Worm (Caenorhabditis elegans) whole organism, L1 larva: ENCODE data around the gene W08F4.7.
A peak's percentile ranks its signal among the peaks of the same experiment; 100 is the strongest.

Experiments used
- C04F5.9 ChIP-seq: sonication (generic microtip); optimal IDR thresholded peaks from 2 replicates; lab custom pipeline; 2016; ENCODE audit warnings: missing genetic modification characterization, missing compliant biosample characterization
- C16A3.4 ChIP-seq: fragments of 150-350 bp; optimal IDR thresholded peaks from 2 replicates; lab custom pipeline; 2014; ENCODE audit warnings: missing biosample characterization, missing genetic modification characterization
- blmp-1 ChIP-seq: fragments of 150-350 bp; optimal IDR thresholded peaks from 2 replicates; lab custom pipeline; 2014; ENCODE audit warnings: missing biosample characterization, missing genetic modification characterization
- ceh-8 ChIP-seq: fragments of 200-800 bp; sonication (Bioruptor generic); optimal IDR thresholded peaks from 2 replicates; lab custom pipeline; 2018; ENCODE audit warnings: mild to moderate bottlenecking, missing genetic modification characterization, moderate library complexity, missing compliant biosample characterization
- ceh-82 ChIP-seq, 3 experiments: fragments of 150-350 bp in 1 of 3; sonication (generic microtip) in 2 of 3; optimal IDR thresholded peaks; 2 replicates each; lab custom pipeline; 2014 to 2017; ENCODE audit warnings: missing biosample characterization in 3 of 3, missing genetic modification characterization in 3 of 3
- ceh-90 ChIP-seq: sonication (generic microtip); optimal IDR thresholded peaks from 2 replicates; lab custom pipeline; 2016; ENCODE audit warnings: missing genetic modification characterization, missing compliant biosample characterization
- dpl-1 ChIP-seq, 3 experiments: fragments of 150-350 bp in 2 of 3; sonication (generic microtip) in 1 of 3; optimal IDR thresholded peaks; 2 replicates each; lab custom pipeline; 2014 to 2017; ENCODE audit warnings: missing biosample characterization in 3 of 3, missing genetic modification characterization in 3 of 3, missing genetic modification reagents in 3 of 3
- dsc-1 ChIP-seq: sonication (generic microtip); optimal IDR thresholded peaks from 2 replicates; lab custom pipeline; 2016; ENCODE audit warnings: mild to moderate bottlenecking, missing genetic modification characterization, missing compliant biosample characterization
- efl-1 ChIP-seq, 4 experiments: fragments of 150-350 bp; optimal IDR thresholded peaks in 3 of 4; peaks in 1 of 4; 1 replicate in 1 of 4; 2 replicates in 3 of 4; lab custom pipeline; 2014; ENCODE audit warnings: missing biosample characterization in 2 of 4, missing genetic modification characterization in 2 of 4, missing genetic modification reagents in 2 of 4
- egl-13 ChIP-seq: sonication (generic microtip); optimal IDR thresholded peaks from 2 replicates; lab custom pipeline; 2016; ENCODE audit warnings: missing genotype, missing genetic modification reagents, missing genetic modification characterization, missing compliant biosample characterization
- elt-3 ChIP-seq, 6 experiments: fragments of 150-350 bp in 1 of 6; sonication (generic microtip); optimal IDR thresholded peaks; 2 replicates each; lab custom pipeline; 2017 to 2018; ENCODE audit warnings: missing biosample characterization in 6 of 6, missing genetic modification characterization in 6 of 6, inconsistent platforms in 1 of 6
- ets-5 ChIP-seq: fragments of 200-800 bp; sonication (Bioruptor generic); IDR thresholded peaks from 2 replicates; pipeline ENCODE4 v1.3.6; 2022; ENCODE audit warnings: missing genetic modification characterization, missing compliant biosample characterization
- fkh-10 ChIP-seq: sonication (generic microtip); optimal IDR thresholded peaks from 2 replicates; lab custom pipeline; 2017; ENCODE audit warnings: missing biosample characterization, missing genetic modification reagents, missing genetic modification characterization
- fkh-8 ChIP-seq: sonication (generic microtip); optimal IDR thresholded peaks from 2 replicates; lab custom pipeline; 2016; ENCODE audit warnings: mild to moderate bottlenecking, missing genetic modification characterization, missing compliant biosample characterization
- fos-1 ChIP-seq: fragments of 150-350 bp; optimal IDR thresholded peaks from 2 replicates; lab custom pipeline; 2014; ENCODE audit warnings: missing biosample characterization, missing genetic modification characterization
- hlh-4 ChIP-seq: sonication (generic microtip); optimal IDR thresholded peaks from 2 replicates; lab custom pipeline; 2016; ENCODE audit warnings: mild to moderate bottlenecking, missing genetic modification characterization, missing compliant biosample characterization
- irx-1 ChIP-seq: sonication (generic microtip); optimal IDR thresholded peaks from 2 replicates; lab custom pipeline; 2016; ENCODE audit warnings: missing genetic modification characterization, missing compliant biosample characterization
- jun-1 ChIP-seq: fragments of 150-350 bp; optimal IDR thresholded peaks from 2 replicates; lab custom pipeline; 2014; ENCODE audit warnings: missing biosample characterization, missing genetic modification reagents, missing genetic modification characterization
- lin-13 ChIP-seq: fragments of 150-350 bp; optimal IDR thresholded peaks from 2 replicates; lab custom pipeline; 2014; ENCODE audit warnings: missing biosample characterization, missing genetic modification reagents, missing genetic modification characterization
- lin-14 ChIP-seq: fragments of 200-800 bp; sonication (Bioruptor generic); optimal IDR thresholded peaks from 2 replicates; lab custom pipeline; 2018; ENCODE audit warnings: mild to moderate bottlenecking, missing genetic modification characterization, moderate library complexity, missing compliant biosample characterization
- lin-15B ChIP-seq: fragments of 150-350 bp; sonication (generic microtip); optimal IDR thresholded peaks from 3 replicates; lab custom pipeline; 2014; ENCODE audit warnings: missing biosample characterization, missing genetic modification characterization
- lin-35 ChIP-seq, 2 experiments: fragments of 150-350 bp; optimal IDR thresholded peaks; 2 replicates each; lab custom pipeline; 2014; ENCODE audit warnings: missing biosample characterization in 2 of 2, missing genetic modification characterization in 2 of 2, missing genetic modification reagents in 2 of 2
- lir-3 ChIP-seq: sonication (generic microtip); optimal IDR thresholded peaks from 2 replicates; lab custom pipeline; 2016; ENCODE audit warnings: mild to moderate bottlenecking, missing genetic modification characterization, moderate library complexity, missing compliant biosample characterization; ENCODE audit not compliant: poor library complexity
- mab-9 ChIP-seq: fragments of 200-800 bp; sonication (Bioruptor generic); IDR thresholded peaks from 2 replicates; pipeline ENCODE4 v1.3.6; 2022; ENCODE audit warnings: missing genetic modification reagents, missing genetic modification characterization, missing compliant biosample characterization
- mdl-1 ChIP-seq, 2 experiments: fragments of 150-350 bp; optimal IDR thresholded peaks; 2 replicates each; lab custom pipeline; 2014 to 2017; ENCODE audit warnings: missing biosample characterization in 2 of 2, missing genetic modification characterization in 2 of 2, inconsistent platforms in 1 of 2
- mep-1 ChIP-seq: fragments of 150-350 bp; optimal IDR thresholded peaks from 2 replicates; lab custom pipeline; 2014; ENCODE audit warnings: missing biosample characterization, missing genetic modification characterization
- nhr-11 ChIP-seq: fragments of 150-350 bp; optimal IDR thresholded peaks from 2 replicates; lab custom pipeline; 2014; ENCODE audit warnings: missing biosample characterization, missing genetic modification characterization
- nhr-20 ChIP-seq: sonication (generic microtip); optimal IDR thresholded peaks from 2 replicates; lab custom pipeline; 2016; ENCODE audit warnings: mild to moderate bottlenecking, missing genetic modification characterization, missing compliant biosample characterization
- nhr-47 ChIP-seq: sonication (generic microtip); optimal IDR thresholded peaks from 2 replicates; lab custom pipeline; 2016; ENCODE audit warnings: mild to moderate bottlenecking, missing genetic modification characterization, moderate library complexity, missing compliant biosample characterization
- nhr-71 ChIP-seq: sonication (generic microtip); optimal IDR thresholded peaks from 2 replicates; lab custom pipeline; 2016; ENCODE audit warnings: mild to moderate bottlenecking, missing genetic modification characterization, moderate library complexity, missing compliant biosample characterization
- nhr-90 ChIP-seq: sonication (generic microtip); optimal IDR thresholded peaks from 2 replicates; lab custom pipeline; 2016; ENCODE audit warnings: mild to moderate bottlenecking, missing genetic modification characterization, missing compliant biosample characterization; ENCODE audit not compliant: poor library complexity
- pax-3 ChIP-seq: fragments of 200-800 bp; sonication (Bioruptor generic); optimal IDR thresholded peaks from 2 replicates; lab custom pipeline; 2018; ENCODE audit warnings: mild to moderate bottlenecking, missing genetic modification characterization, moderate library complexity, missing compliant biosample characterization
- rnt-1 ChIP-seq: sonication (generic microtip); optimal IDR thresholded peaks from 2 replicates; lab custom pipeline; 2016; ENCODE audit warnings: mild to moderate bottlenecking, missing genetic modification characterization, moderate library complexity, missing compliant biosample characterization
- skn-1 ChIP-seq: fragments of 150-350 bp; optimal IDR thresholded peaks from 2 replicates; lab custom pipeline; 2014; ENCODE audit warnings: missing biosample characterization, missing genetic modification characterization
- snpc-4 ChIP-seq: fragments of 150-350 bp; optimal IDR thresholded peaks from 2 replicates; lab custom pipeline; 2014; ENCODE audit warnings: missing biosample characterization, missing genetic modification characterization
- sup-37 ChIP-seq: fragments of 200-800 bp; sonication (Bioruptor generic); optimal IDR thresholded peaks from 2 replicates; lab custom pipeline; 2018; ENCODE audit warnings: mild to moderate bottlenecking, missing genetic modification characterization, missing compliant biosample characterization
- swsn-7 ChIP-seq: sonication (generic microtip); optimal IDR thresholded peaks from 2 replicates; lab custom pipeline; 2016; ENCODE audit warnings: missing genetic modification characterization, missing compliant biosample characterization
- tbx-2 ChIP-seq: sonication (generic microtip); optimal IDR thresholded peaks from 2 replicates; lab custom pipeline; 2016; ENCODE audit warnings: missing genetic modification characterization, missing compliant biosample characterization
- tlp-1 ChIP-seq: fragments of 150-350 bp; optimal IDR thresholded peaks from 2 replicates; lab custom pipeline; 2014; ENCODE audit warnings: missing biosample characterization, missing genetic modification characterization
- vab-15 ChIP-seq: sonication (generic microtip); optimal IDR thresholded peaks from 2 replicates; lab custom pipeline; 2017; ENCODE audit warnings: missing genotype, mild to moderate bottlenecking, missing genetic modification characterization, missing compliant biosample characterization
- xbp-1 ChIP-seq: sonication (generic microtip); optimal IDR thresholded peaks from 2 replicates; lab custom pipeline; 2016; ENCODE audit warnings: missing genetic modification characterization, missing compliant biosample characterization
- zip-4 ChIP-seq: fragments of 200-800 bp; sonication (Bioruptor generic); optimal IDR thresholded peaks from 2 replicates; lab custom pipeline; 2018; ENCODE audit warnings: mild to moderate bottlenecking, missing genetic modification characterization, moderate library complexity, missing compliant biosample characterization
- ztf-11 ChIP-seq, 2 experiments: sonication (generic microtip); optimal IDR thresholded peaks; 2 replicates each; lab custom pipeline; 2016 to 2017; ENCODE audit warnings: missing genetic modification characterization in 2 of 2, missing biosample characterization in 1 of 2, missing compliant biosample characterization in 1 of 2
- ztf-4 ChIP-seq: fragments of 150-350 bp; optimal IDR thresholded peaks from 2 replicates; lab custom pipeline; 2014; ENCODE audit warnings: missing biosample characterization, missing genetic modification characterization

The W08F4.7 gene

DNA sequence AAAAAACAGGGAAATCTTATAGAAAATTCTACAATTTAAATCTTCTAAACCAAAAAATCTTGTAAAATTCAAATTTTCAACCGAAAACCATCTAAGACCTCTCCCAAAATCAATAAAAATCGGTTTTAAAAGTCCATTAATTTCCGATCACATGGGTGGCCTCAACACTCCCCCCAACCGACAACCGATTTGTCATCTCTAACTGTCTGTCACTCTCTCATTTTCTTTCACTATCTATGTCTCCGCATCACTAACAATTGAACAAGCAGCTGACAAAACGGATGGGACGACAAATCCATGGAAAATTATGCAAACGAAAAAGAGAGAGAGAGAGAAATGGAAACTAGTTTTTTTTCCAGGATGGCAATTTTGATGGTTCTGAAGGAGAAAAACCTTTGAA is 25.4 kb upstream of the W08F4.7 start (continued):
- peak; percentile 80 for TF ChIP-seq rnt-1 (tag; lab: Kevin White, UChicago)
- no peak for TF ChIP-seq ceh-8 (GFP tag; lab: Kevin White, UChicago)
- peak; percentile 27 for TF ChIP-seq fkh-8 (tag; lab: Kevin White, UChicago)
- peak in 1 of 2 experiments; percentile 4 for TF ChIP-seq ztf-11 (tag; optimal IDR thresholded peaks at IDR 0.05; lab: Kevin White, UChicago)
- no peak for TF ChIP-seq mab-9 (GFP tag; lab: Robert Waterston, UW)
- TF ChIP-seq efl-1 (optimal IDR thresholded peaks at IDR 0.05; lab: Kevin White, UChicago), result peak; percentile 61 to 68
- peak; percentile 53 to 81 for TF ChIP-seq efl-1 (GFP tag; optimal IDR thresholded peaks at IDR 0.05 in 1 of 2; lab: Kevin White, UChicago)
- peak; percentile 48 to 63 for TF ChIP-seq lin-35 (GFP tag; optimal IDR thresholded peaks at IDR 0.05; lab: Kevin White, UChicago)
- peak; percentile 64 for TF ChIP-seq snpc-4
- TF ChIP-seq lin-14, result peak; percentile 94
- peak; percentile 73 for TF ChIP-seq lin-13 (GFP tag; lab: Kevin White, UChicago)
- peak; percentile 21 for TF ChIP-seq dsc-1 (tag; lab: Kevin White, UChicago)
- TF ChIP-seq blmp-1 (tag; lab: Kevin White, UChicago), result peak; percentile 70
- no peak for TF ChIP-seq tlp-1 (tag; lab: Kevin White, UChicago)
- TF ChIP-seq elt-3 (tag; optimal IDR thresholded peaks at IDR 0.05; lab: Kevin White, UChicago), result peak in 1 of 6 experiments; percentile 25
- TF ChIP-seq tbx-2 (tag; lab: Kevin White, UChicago), result peak; percentile 66
- TF ChIP-seq fkh-10 (GFP tag; lab: Kevin White, UChicago), result no peak
- peak; percentile 62 for TF ChIP-seq swsn-7 (tag; lab: Kevin White, UChicago)
- no peak for TF ChIP-seq fos-1 (tag; lab: Kevin White, UChicago)
- peak; percentile 8 for TF ChIP-seq lir-3
- no peak for TF ChIP-seq sup-37 (GFP tag; lab: Kevin White, UChicago)
- peak; percentile 45 for TF ChIP-seq irx-1 (tag; lab: Kevin White, UChicago)
- TF ChIP-seq dpl-1 (GFP tag; optimal IDR thresholded peaks at IDR 0.05; lab: Kevin White, UChicago), result peak; percentile 34 to 57 (median 49)
- TF ChIP-seq C16A3.4 (tag; lab: Kevin White, UChicago), result peak; percentile 42
- peak; percentile 26 for TF ChIP-seq nhr-11 (tag; lab: Kevin White, UChicago)
- TF ChIP-seq egl-13 (tag; lab: Kevin White, UChicago), result no peak
- TF ChIP-seq ztf-4 (tag; lab: Kevin White, UChicago), result peak; percentile 40

ce11 chrII:602020-602419 is 24.5 kb upstream of the W08F4.7 start, which contains the start of gene nhl-3:
Gene nhl-3, minus strand, starts transcription at chrII:602120.
- no peak for TF ChIP-seq lin-35 (GFP tag; optimal IDR thresholded peaks at IDR 0.05; lab: Kevin White, UChicago)
- TF ChIP-seq ztf-4 (tag; lab: Kevin White, UChicago), result no peak
- no peak for TF ChIP-seq swsn-7 (tag; lab: Kevin White, UChicago)
- TF ChIP-seq pax-3 (tag; lab: Kevin White, UChicago), result no peak
- no peak for TF ChIP-seq tbx-2 (tag; lab: Kevin White, UChicago)
- no peak for TF ChIP-seq ceh-90 (tag; lab: Kevin White, UChicago)
- no peak for TF ChIP-seq vab-15 (tag; lab: Kevin White, UChicago)
- no peak for TF ChIP-seq mab-9 (GFP tag; lab: Robert Waterston, UW)
- no peak for TF ChIP-seq sup-37 (GFP tag; lab: Kevin White, UChicago)
- no peak for TF ChIP-seq irx-1 (tag; lab: Kevin White, UChicago)
- TF ChIP-seq hlh-4 (tag; lab: Kevin White, UChicago), result no peak
- TF ChIP-seq, all 84 proteins: peak for 0

DNA sequence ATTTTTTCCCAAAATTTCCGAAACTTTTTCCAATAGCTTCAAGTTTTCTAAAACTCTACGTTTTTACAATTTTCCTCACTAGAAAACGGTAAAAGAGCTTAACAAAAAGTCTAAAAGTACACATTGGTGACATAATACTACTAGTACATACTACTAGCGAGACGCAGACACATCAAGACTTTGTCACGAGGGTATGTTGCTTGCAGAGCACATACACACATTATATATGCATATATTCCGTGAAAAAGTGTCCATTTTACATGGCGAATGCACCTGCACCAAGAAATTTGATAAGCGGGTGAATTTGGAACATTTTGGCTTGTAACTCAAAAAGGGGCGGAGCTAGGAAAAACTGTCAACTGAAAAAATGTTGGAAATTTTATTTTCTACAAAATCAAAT is 23.8 kb upstream of the W08F4.7 start:
- TF ChIP-seq elt-3 (tag; optimal IDR thresholded peaks at IDR 0.05; lab: Kevin White, UChicago), result no peak
- peak; percentile 49 for TF ChIP-seq swsn-7 (tag; lab: Kevin White, UChicago)
- no peak for TF ChIP-seq C16A3.4 (tag; lab: Kevin White, UChicago)
- TF ChIP-seq efl-1 (optimal IDR thresholded peaks at IDR 0.05; lab: Kevin White, UChicago), result peak; percentile 53 to 57
- TF ChIP-seq efl-1 (GFP tag; optimal IDR thresholded peaks at IDR 0.05 in 1 of 2; lab: Kevin White, UChicago), result peak; percentile 39 to 93
- no peak for TF ChIP-seq ztf-11 (tag; optimal IDR thresholded peaks at IDR 0.05; lab: Kevin White, UChicago)
- peak in 1 of 2 experiments; percentile 44 for TF ChIP-seq mdl-1 (tag; optimal IDR thresholded peaks at IDR 0.05; lab: Kevin White, UChicago)
- no peak for TF ChIP-seq ets-5
- peak; percentile 34 for TF ChIP-seq xbp-1 (tag; lab: Kevin White, UChicago)
- TF ChIP-seq lin-13 (GFP tag; lab: Kevin White, UChicago), result peak; percentile 38
- peak in 2 of 3 experiments; percentile 0 to 52 for TF ChIP-seq dpl-1 (GFP tag; optimal IDR thresholded peaks at IDR 0.05; lab: Kevin White, UChicago)
- TF ChIP-seq mep-1 (tag; lab: Kevin White, UChicago), result peak; percentile 51
- no peak for TF ChIP-seq mab-9 (GFP tag; lab: Robert Waterston, UW)
- TF ChIP-seq ceh-82 (tag; optimal IDR thresholded peaks at IDR 0.05; lab: Kevin White, UChicago), result peak in 2 of 3 experiments; percentile 4 to 36
- TF ChIP-seq lin-15B (tag; lab: Kevin White, UChicago), result no peak
- TF ChIP-seq nhr-20, result peak; percentile 29
- TF ChIP-seq ceh-8 (GFP tag; lab: Kevin White, UChicago), result no peak
- no peak for TF ChIP-seq C04F5.9 (tag; lab: Kevin White, UChicago)
- TF ChIP-seq nhr-47 (tag; lab: Kevin White, UChicago), result peak; percentile 60
- no peak for TF ChIP-seq zip-4 (GFP tag; lab: Kevin White, UChicago)
- peak; percentile 71 for TF ChIP-seq nhr-71
- TF ChIP-seq jun-1 (tag; lab: Kevin White, UChicago), result no peak
- peak; percentile 10 for TF ChIP-seq nhr-90 (tag; lab: Kevin White, UChicago)
- TF ChIP-seq skn-1, result peak; percentile 45
- peak; percentile 4 for TF ChIP-seq dsc-1 (tag; lab: Kevin White, UChicago)
